Fruit fly (Drosophila melanogaster): Measurements from ENCODE around the gene Mkp.
A peak's percentile ranks its signal among the peaks of the same experiment; 100 is the strongest.

Gene Mkp

DNA sequence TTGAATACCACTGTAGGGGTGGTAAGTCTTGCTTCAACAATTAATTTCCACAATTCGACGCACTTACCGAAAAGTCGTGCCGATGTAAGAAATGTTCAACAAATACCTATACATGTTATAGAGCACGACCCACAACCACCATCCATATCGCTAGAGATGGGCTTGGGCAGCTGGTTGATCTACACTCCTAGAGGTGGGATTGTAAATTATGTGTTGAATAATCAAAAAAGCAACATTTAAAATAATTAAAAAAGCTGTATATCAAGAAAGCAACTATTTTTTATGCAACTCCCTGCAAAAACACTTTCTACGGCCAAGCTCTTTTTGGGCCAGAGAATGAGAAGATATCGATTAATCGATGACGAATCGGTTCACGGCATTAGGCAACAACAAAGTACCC is at the start of gene Mkp, which contains the start of the genes CG34140 and Mtch (continued):
- TF ChIP-seq Myb (GFP tag; optimal IDR thresholded peaks at IDR 0.05) = peak; percentile 72
- TF ChIP-seq CG1024 (GFP tag; IDR thresholded peaks at IDR 0.05) = peak; percentile 48; the same call in 1 of the 2 replicates
- no peak for TF ChIP-seq Poxn (GFP tag; IDR thresholded peaks at IDR 0.05)
- peak; percentile 63 for TF ChIP-seq CG9437 (GFP tag; optimal IDR thresholded peaks at IDR 0.05)
- TF ChIP-seq CG9817 (tag; optimal IDR thresholded peaks at IDR 0.05) = peak; percentile 88
- peak; percentile 87 for TF ChIP-seq CG4424 (GFP tag; optimal IDR thresholded peaks at IDR 0.05)
- TF ChIP-seq sens (GFP tag) = peak; percentile 98
- TF ChIP-seq CG14441 (GFP tag; IDR thresholded peaks at IDR 0.05) = peak; percentile 78
- TF ChIP-seq Ssrp (tag; optimal IDR thresholded peaks at IDR 0.05) = peak; percentile 78
- TF ChIP-seq bbx (GFP tag; IDR thresholded peaks at IDR 0.05; ENCODE audit: partially characterized antibody) = peak; percentile 85
- TF ChIP-seq HHEX (GFP tag; optimal IDR thresholded peaks at IDR 0.05) = peak; percentile 56
- peak; percentile 90 for TF ChIP-seq kay (GFP tag; optimal IDR thresholded peaks at IDR 0.05)
- no peak for TF ChIP-seq CG5953 (GFP tag; IDR thresholded peaks at IDR 0.05)
- no peak for TF ChIP-seq odd (GFP tag; optimal IDR thresholded peaks at IDR 0.05)
- TF ChIP-seq fd102C (GFP tag; optimal IDR thresholded peaks at IDR 0.05) = peak; percentile 27
- peak; percentile 87 for TF ChIP-seq CHES-1-like (GFP tag; optimal IDR thresholded peaks at IDR 0.05)
- TF ChIP-seq knrl (GFP tag; IDR thresholded peaks at IDR 0.05; ENCODE audit: partially characterized antibody) = peak; percentile 97
- no peak for TF ChIP-seq bcd (GFP tag; optimal IDR thresholded peaks at IDR 0.05)
- TF ChIP-seq CG4617 (GFP tag; optimal IDR thresholded peaks at IDR 0.05; ENCODE audit: borderline replicate concordance) = peak; percentile 93
- peak; percentile 91 for TF ChIP-seq pho (GFP tag; optimal IDR thresholded peaks at IDR 0.05)
- TF ChIP-seq repo (GFP tag; optimal IDR thresholded peaks at IDR 0.05) = peak; percentile 82
- peak; percentile 88 for TF ChIP-seq ERR (GFP tag; optimal IDR thresholded peaks at IDR 0.05)
- no peak for TF ChIP-seq Sox102F (GFP tag; optimal IDR thresholded peaks at IDR 0.05)
- TF ChIP-seq CG17328 (GFP tag; IDR thresholded peaks at IDR 0.05) = peak; percentile 71
- no peak for TF ChIP-seq CG8281 (tag; optimal IDR thresholded peaks at IDR 0.05)
- TF ChIP-seq Mes4 (GFP tag; optimal IDR thresholded peaks at IDR 0.05) = peak; percentile 81
- no peak for TF ChIP-seq sim (GFP tag; IDR thresholded peaks at IDR 0.05)
- peak; percentile 81 for TF ChIP-seq nerfin-2 (GFP tag; IDR thresholded peaks at IDR 0.05; ENCODE audit: partially characterized antibody)
- peak; percentile 72 for TF ChIP-seq CG18764 (GFP tag; optimal IDR thresholded peaks at IDR 0.05)
- peak; percentile 84 for TF ChIP-seq HmgZ (tag; optimal IDR thresholded peaks at IDR 0.05)
- no peak for TF ChIP-seq Nf-YA (GFP tag; IDR thresholded peaks at IDR 0.05)
- no peak for TF ChIP-seq Hr78 (GFP tag; optimal IDR thresholded peaks at IDR 0.05)
- no peak for TF ChIP-seq usp (GFP tag; optimal IDR thresholded peaks at IDR 0.05)
- TF ChIP-seq BEAF-32 (GFP tag; optimal IDR thresholded peaks at IDR 0.05) = peak; percentile 97
- TF ChIP-seq sqz (GFP tag; optimal IDR thresholded peaks at IDR 0.05) = no peak
- peak; percentile 72 for TF ChIP-seq CG16815 (GFP tag; optimal IDR thresholded peaks at IDR 0.05)
- TF ChIP-seq ham (GFP tag; IDR thresholded peaks at IDR 0.05) = no peak
- peak; percentile 77; the same call in 2 of the 4 replicates for TF ChIP-seq chinmo (GFP tag; IDR thresholded peaks at IDR 0.05; ENCODE audit: partially characterized antibody)
- TF ChIP-seq lilli (GFP tag; optimal IDR thresholded peaks at IDR 0.05) = peak; percentile 96
- TF ChIP-seq tap (tag; optimal IDR thresholded peaks at IDR 0.05) = no peak
- peak; percentile 94 for TF ChIP-seq vnd (GFP tag; IDR thresholded peaks at IDR 0.05; ENCODE audit: partially characterized antibody)
- peak; percentile 49 for TF ChIP-seq ftz-f1 (GFP tag; optimal IDR thresholded peaks at IDR 0.05)
- peak; percentile 81 for TF ChIP-seq NfI (GFP tag; optimal IDR thresholded peaks at IDR 0.05)
- peak; percentile 71 for TF ChIP-seq CG4282 (GFP tag; optimal IDR thresholded peaks at IDR 0.05)
- peak; percentile 68 for TF ChIP-seq salm (tag; optimal IDR thresholded peaks at IDR 0.05)
- TF ChIP-seq pb (GFP tag; optimal IDR thresholded peaks at IDR 0.05) = peak; percentile 39
- TF ChIP-seq ato (GFP tag; IDR thresholded peaks at IDR 0.05; ENCODE audit: partially characterized antibody) = peak; percentile 73
- TF ChIP-seq Neu2 (GFP tag; optimal IDR thresholded peaks at IDR 0.05; ENCODE audit: borderline replicate concordance) = peak; percentile 60
- no peak for TF ChIP-seq grau (tag; optimal IDR thresholded peaks at IDR 0.05)
- peak; percentile 99 for TF ChIP-seq Sry-δ (GFP tag; optimal IDR thresholded peaks at IDR 0.05)

Measured in whole organism, embryonic.